Worm (Caenorhabditis elegans): Measurements from ENCODE around the gene C05D11.1.

DNA sequence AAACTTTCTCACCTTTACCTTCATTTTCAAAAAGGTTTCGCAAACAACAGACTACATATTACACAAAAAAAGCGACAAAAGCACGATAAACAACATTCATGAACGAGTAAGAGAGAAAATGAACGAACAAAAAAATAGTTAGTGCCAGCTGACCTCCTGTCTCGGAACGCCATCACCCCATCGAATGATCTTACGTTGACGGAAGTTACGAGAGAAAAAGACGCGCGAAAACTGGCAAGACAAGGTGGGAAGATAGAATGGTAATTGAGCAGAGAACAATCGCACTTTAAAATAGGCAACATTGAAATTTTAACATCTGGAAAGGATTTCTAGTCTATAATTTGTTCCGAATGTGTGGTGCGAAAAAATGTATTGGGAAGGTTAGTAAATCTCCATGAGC is 16.2 kb upstream of the C05D11.1 start:
- TF ChIP-seq sea-1 (GFP tag; conservative IDR thresholded peaks at IDR 0.05) (no peak), ama-1 (optimal IDR thresholded peaks at IDR 0.05) (no peak), hmbx-1 (tag; optimal IDR thresholded peaks at IDR 0.05) (no peak), F13C5.2 (tag; optimal IDR thresholded peaks at IDR 0.05) (no peak), ets-7 (tag; optimal IDR thresholded peaks at IDR 0.05) (no peak), hmg-4 (GFP tag; optimal IDR thresholded peaks at IDR 0.05) (no peak), scrt-1 (GFP tag; IDR thresholded peaks at IDR 0.05) (no peak), aly-1 (tag; optimal IDR thresholded peaks at IDR 0.05) (no peak), hnd-1 (tag; optimal IDR thresholded peaks at IDR 0.05) (no peak), flt-1 (GFP tag; IDR thresholded peaks at IDR 0.05) (no peak), tra-4 (tag; optimal IDR thresholded peaks at IDR 0.05) (no peak)
